Worm (Caenorhabditis elegans) whole organism, L4 larva: ENCODE results near the gene R151.10.

Experiments used
- aly-2 ChIP-seq: sonication (generic microtip); optimal IDR thresholded peaks from 2 replicates; lab custom pipeline; 2018; ENCODE audit warnings: missing biosample characterization, missing genetic modification characterization
- ceh-44 ChIP-seq: fragments of 200-800 bp; sonication (Bioruptor generic); IDR thresholded peaks from 2 replicates; pipeline ENCODE4 v1.3.6; 2022; ENCODE audit warnings: missing genetic modification reagents, missing genetic modification characterization, missing compliant biosample characterization
- ces-1 ChIP-seq: fragments of 150-350 bp; sonication (generic microtip); optimal IDR thresholded peaks from 4 replicates; lab custom pipeline; 2014; ENCODE audit warnings: missing biosample characterization, missing genetic modification reagents, missing genetic modification characterization
- daf-12 ChIP-seq: fragments of 150-350 bp; optimal IDR thresholded peaks from 2 replicates; lab custom pipeline; 2014; ENCODE audit warnings: missing biosample characterization, missing genetic modification reagents, missing genetic modification characterization
- dve-1 ChIP-seq: sonication (generic microtip); optimal IDR thresholded peaks from 2 replicates; lab custom pipeline; 2017; ENCODE audit warnings: antibody characterized with exemption, mild to moderate bottlenecking, missing genetic modification characterization, missing compliant biosample characterization; ENCODE audit not compliant: insufficient read depth
- jun-1 ChIP-seq: fragments of 150-350 bp; optimal IDR thresholded peaks from 2 replicates; lab custom pipeline; 2014; ENCODE audit warnings: missing biosample characterization, missing genetic modification reagents, missing genetic modification characterization
- lim-7 ChIP-seq: fragments of 200-800 bp; sonication (Bioruptor generic); IDR thresholded peaks from 2 replicates; pipeline ENCODE4 v1.3.6; 2022; ENCODE audit warnings: missing genetic modification characterization, missing compliant biosample characterization
- mdl-1 ChIP-seq, 2 experiments: fragments of 150-350 bp in 1 of 2; sonication (generic microtip) in 1 of 2; optimal IDR thresholded peaks; 2 replicates each; lab custom pipeline; 2014 to 2017; ENCODE audit warnings: missing biosample characterization in 2 of 2, missing genetic modification characterization in 2 of 2
- nhr-11 ChIP-seq: fragments of 150-350 bp; optimal IDR thresholded peaks from 2 replicates; lab custom pipeline; 2014; ENCODE audit warnings: missing biosample characterization, missing genetic modification characterization
- ztf-11 ChIP-seq: fragments of 150-350 bp; optimal IDR thresholded peaks from 2 replicates; lab custom pipeline; 2014; ENCODE audit warnings: missing biosample characterization, missing genetic modification characterization

ce11 chrIII:7180613-7181012 is 50.1 kb downstream of the R151.10 start, which contains the start of gene ndab-2:
- TF ChIP-seq mdl-1 (tag; optimal IDR thresholded peaks at IDR 0.05; lab: Kevin White, UChicago) = no peak
- TF ChIP-seq ztf-11 (tag; lab: Kevin White, UChicago) = no peak
- TF ChIP-seq lim-7 (GFP tag; lab: Robert Waterston, UW) = no peak; the same call in 1 of the 2 replicates
- no peak for TF ChIP-seq ces-1 (GFP tag; lab: Kevin White, UChicago)
- TF ChIP-seq daf-12 (tag; lab: Kevin White, UChicago) = no peak
- TF ChIP-seq dve-1 (tag; lab: Kevin White, UChicago) = no peak
- TF ChIP-seq aly-2 (tag; lab: Kevin White, UChicago) = no peak
- TF ChIP-seq nhr-11 (tag; lab: Kevin White, UChicago) = no peak
- TF ChIP-seq jun-1 (tag; lab: Kevin White, UChicago) = no peak
- TF ChIP-seq ceh-44 (GFP tag; lab: Robert Waterston, UW) = no peak
